Fruit fly (Drosophila melanogaster) whole organism, embryonic: ENCODE measurements around the gene CAH7.

Experiments used
- BtbVII ChIP-seq: fragments of 200-800 bp; sonication (Bioruptor generic); optimal IDR thresholded peaks from 3 replicates; lab custom pipeline; 2017; ENCODE audit warnings: missing biosample characterization, mild to moderate bottlenecking, missing genetic modification characterization
- CG1024 ChIP-seq: fragments of 200-800 bp; sonication (Bioruptor generic); IDR thresholded peaks from 2 replicates; pipeline ENCODE4 v1.3.6; 2022; ENCODE audit warnings: missing biosample characterization, missing genetic modification characterization
- CG11247 ChIP-seq: fragments of 200-800 bp; sonication (Bioruptor generic); IDR thresholded peaks from 2 replicates; pipeline ENCODE4 v1.3.6; 2022; ENCODE audit warnings: missing biosample characterization, missing genetic modification characterization
- CG11695 ChIP-seq: fragments of 200-800 bp; sonication (Bioruptor generic); IDR thresholded peaks from 3 replicates; pipeline ENCODE4 v1.3.6; 2022; ENCODE audit warnings: missing biosample characterization, missing genetic modification characterization
- CG12659 ChIP-seq: fragments of 200-800 bp; sonication (Bioruptor generic); optimal IDR thresholded peaks from 3 replicates; lab custom pipeline; 2017; ENCODE audit warnings: mild to moderate bottlenecking, missing biosample characterization, missing genetic modification reagents, missing genetic modification characterization
- CG12942 ChIP-seq: fragments of 200-800 bp; sonication (Bioruptor generic); optimal IDR thresholded peaks from 3 replicates; lab custom pipeline; 2016; ENCODE audit warnings: missing biosample characterization, missing genetic modification characterization
- CG13624 ChIP-seq: fragments of 200-800 bp; sonication (Bioruptor generic); optimal IDR thresholded peaks from 2 replicates; lab custom pipeline; 2016; ENCODE audit warnings: missing biosample characterization, missing genetic modification characterization
- CG15011 ChIP-seq: fragments of 200-800 bp; sonication (Bioruptor generic); optimal IDR thresholded peaks from 3 replicates; lab custom pipeline; 2018; ENCODE audit warnings: missing biosample characterization, mild to moderate bottlenecking, missing genetic modification characterization
- CG16815 ChIP-seq: fragments of 200-800 bp; sonication (Bioruptor generic); optimal IDR thresholded peaks from 3 replicates; lab custom pipeline; 2017; ENCODE audit warnings: missing biosample characterization, mild to moderate bottlenecking, missing genetic modification characterization
- CG17328 ChIP-seq: fragments of 200-800 bp; sonication (Bioruptor generic); IDR thresholded peaks from 2 replicates; pipeline ENCODE4 v1.3.6; 2022; ENCODE audit warnings: missing biosample characterization, missing genetic modification characterization
- CG3407 ChIP-seq: fragments of 200-800 bp; sonication (Bioruptor generic); optimal IDR thresholded peaks from 2 replicates; lab custom pipeline; 2018; ENCODE audit warnings: missing biosample characterization, mild to moderate bottlenecking, missing genetic modification characterization
- CG3995 ChIP-seq: fragments of 200-800 bp; sonication (Bioruptor generic); optimal IDR thresholded peaks from 3 replicates; lab custom pipeline; 2016; ENCODE audit warnings: missing biosample characterization, missing genetic modification characterization
- CG42726 ChIP-seq: fragments of 200-800 bp; sonication (Bioruptor generic); IDR thresholded peaks from 2 replicates; pipeline ENCODE4 v1.3.6; 2022; ENCODE audit warnings: missing biosample characterization, missing genetic modification characterization; ENCODE audit not compliant: partially characterized antibody
- CG4328 ChIP-seq: fragments of 200-800 bp; sonication (Bioruptor generic); optimal IDR thresholded peaks from 3 replicates; lab custom pipeline; 2017; ENCODE audit warnings: missing biosample characterization, missing genetic modification reagents, missing genetic modification characterization
- CG6175 ChIP-seq: fragments of 200-800 bp; sonication (Bioruptor generic); IDR thresholded peaks from 3 replicates; pipeline ENCODE4 v1.3.6; 2022; ENCODE audit warnings: missing biosample characterization, missing genetic modification characterization
- CG6813 ChIP-seq: fragments of 200-800 bp; sonication (Bioruptor generic); optimal IDR thresholded peaks from 2 replicates; lab custom pipeline; 2017; ENCODE audit warnings: missing biosample characterization, missing genetic modification characterization, mild to moderate bottlenecking, moderate library complexity, missing genetic modification reagents
- CG7745 ChIP-seq: fragments of 200-800 bp; sonication (Bioruptor generic); optimal IDR thresholded peaks from 2 replicates; lab custom pipeline; 2018; ENCODE audit warnings: missing biosample characterization, mild to moderate bottlenecking, missing genetic modification characterization, moderate library complexity
- CG7839 ChIP-seq: fragments of 200-800 bp; sonication (Bioruptor generic); optimal IDR thresholded peaks from 3 replicates; lab custom pipeline; 2018; ENCODE audit warnings: missing biosample characterization, mild to moderate bottlenecking, missing genetic modification characterization, moderate library complexity
- CG8089 ChIP-seq: fragments of 200-800 bp; sonication (Bioruptor generic); optimal IDR thresholded peaks from 3 replicates; lab custom pipeline; 2016; ENCODE audit warnings: missing biosample characterization, missing genetic modification characterization
- CG9876 ChIP-seq: fragments of 200-800 bp; sonication (Bioruptor generic); optimal IDR thresholded peaks from 2 replicates; lab custom pipeline; 2016; ENCODE audit warnings: missing biosample characterization, missing genetic modification characterization
- CTCF ChIP-seq: fragments of 200-800 bp; sonication (Bioruptor generic); optimal IDR thresholded peaks from 2 replicates; lab custom pipeline; 2017; ENCODE audit warnings: missing biosample characterization, mild to moderate bottlenecking, missing genetic modification characterization, moderate library complexity
- Chrac-16 ChIP-seq: fragments of 200-800 bp; sonication (Bioruptor generic); optimal IDR thresholded peaks from 3 replicates; lab custom pipeline; 2016; ENCODE audit warnings: missing biosample characterization, missing genetic modification characterization
- Dek ChIP-seq: fragments of 200-800 bp; sonication (Bioruptor generic); optimal IDR thresholded peaks from 3 replicates; lab custom pipeline; 2019; ENCODE audit warnings: missing biosample characterization, mild to moderate bottlenecking, missing genetic modification characterization, moderate library complexity
- Doc2 ChIP-seq: fragments of 200-800 bp; sonication (Bioruptor generic); IDR thresholded peaks from 2 replicates; pipeline ENCODE4 v1.3.6; 2022; ENCODE audit warnings: missing biosample characterization, missing genetic modification characterization
- Ets97D ChIP-seq: fragments of 200-800 bp; sonication (Bioruptor generic); optimal IDR thresholded peaks from 3 replicates; lab custom pipeline; 2016; ENCODE audit warnings: missing biosample characterization, missing genetic modification characterization
- Fer1 ChIP-seq: fragments of 200-800 bp; sonication (Bioruptor generic); optimal IDR thresholded peaks from 2 replicates; lab custom pipeline; 2017; ENCODE audit warnings: missing biosample characterization, mild to moderate bottlenecking, missing genetic modification characterization
- HLH54F ChIP-seq: fragments of 200-800 bp; sonication (Bioruptor generic); optimal IDR thresholded peaks from 3 replicates; lab custom pipeline; 2016; ENCODE audit warnings: missing biosample characterization, missing genetic modification characterization
- Hr78 ChIP-seq, 2 experiments: fragments of 200-800 bp in 1 of 2; fragments of >200 bp in 1 of 2; sonication (Bioruptor generic) in 1 of 2; optimal IDR thresholded peaks; 2 replicates each; lab custom pipeline; 2017 to 2019; ENCODE audit warnings: missing biosample characterization in 2 of 2, missing genetic modification characterization in 2 of 2, mild to moderate bottlenecking in 1 of 2, moderate library complexity in 1 of 2
- Jarid2 ChIP-seq: fragments of 200-800 bp; sonication (Bioruptor generic); optimal IDR thresholded peaks from 3 replicates; lab custom pipeline; 2017; ENCODE audit warnings: mild to moderate bottlenecking, missing biosample characterization, missing genetic modification reagents, missing genetic modification characterization
- Mrtf ChIP-seq: fragments of 200-800 bp; sonication (Bioruptor generic); IDR thresholded peaks from 3 replicates; pipeline ENCODE4 v1.3.6; 2022; ENCODE audit warnings: missing biosample characterization, missing genetic modification characterization
- NFAT ChIP-seq: fragments of 200-800 bp; sonication (Bioruptor generic); IDR thresholded peaks from 2 replicates; pipeline ENCODE4 v1.3.6; 2022; ENCODE audit warnings: missing biosample characterization, missing genetic modification characterization
- Ssrp ChIP-seq: fragments of 200-800 bp; sonication (Bioruptor generic); optimal IDR thresholded peaks from 2 replicates; lab custom pipeline; 2018; ENCODE audit warnings: missing biosample characterization, mild to moderate bottlenecking, missing genetic modification characterization, moderate library complexity
- Xrp1 ChIP-seq: fragments of 200-800 bp; sonication (Bioruptor generic); IDR thresholded peaks from 2 replicates; pipeline ENCODE4 v1.3.6; 2022; ENCODE audit warnings: missing biosample characterization, missing genetic modification characterization
- ase ChIP-seq: fragments of 200-800 bp; sonication (Bioruptor generic); IDR thresholded peaks from 3 replicates; pipeline ENCODE4 v1.3.6; 2022; ENCODE audit warnings: missing biosample characterization, missing genetic modification characterization
- ash1 ChIP-seq: fragments of 200-800 bp; sonication (Bioruptor generic); optimal IDR thresholded peaks from 2 replicates; lab custom pipeline; 2018; ENCODE audit warnings: missing biosample characterization, mild to moderate bottlenecking, missing genetic modification characterization
- da ChIP-seq: fragments of 200-800 bp; sonication (Bioruptor generic); optimal IDR thresholded peaks from 2 replicates; lab custom pipeline; 2016; ENCODE audit warnings: missing biosample characterization, missing genetic modification characterization
- gcm ChIP-seq: fragments of 200-800 bp; sonication (Bioruptor generic); optimal IDR thresholded peaks from 2 replicates; lab custom pipeline; 2019; ENCODE audit warnings: missing biosample characterization, mild to moderate bottlenecking, missing genetic modification characterization, moderate library complexity
- jigr1 ChIP-seq: fragments of 200-800 bp; sonication (Bioruptor generic); IDR thresholded peaks from 3 replicates; pipeline ENCODE4 v1.3.6; 2022; ENCODE audit warnings: missing biosample characterization, missing genetic modification characterization
- jing ChIP-seq: fragments of 200-800 bp; sonication (Bioruptor generic); optimal IDR thresholded peaks from 2 replicates; lab custom pipeline; 2018; ENCODE audit warnings: missing biosample characterization, mild to moderate bottlenecking, missing genetic modification characterization
- lbe ChIP-seq: fragments of 200-800 bp; sonication (Bioruptor generic); optimal IDR thresholded peaks from 2 replicates; lab custom pipeline; 2016; ENCODE audit warnings: missing biosample characterization, mild to moderate bottlenecking, missing genetic modification characterization
- lilli ChIP-seq: fragments of 200-800 bp; sonication (Bioruptor generic); optimal IDR thresholded peaks from 3 replicates; lab custom pipeline; 2016; ENCODE audit warnings: missing biosample characterization, missing genetic modification characterization
- nau ChIP-seq: fragments of 200-800 bp; sonication (Bioruptor generic); optimal IDR thresholded peaks from 3 replicates; lab custom pipeline; 2017; ENCODE audit warnings: missing biosample characterization, mild to moderate bottlenecking, missing genetic modification characterization, missing genetic modification reagents
- p53 ChIP-seq: fragments of 200-800 bp; sonication (Bioruptor generic); optimal IDR thresholded peaks from 2 replicates; lab custom pipeline; 2016; ENCODE audit warnings: missing biosample characterization, missing genetic modification characterization
- pita ChIP-seq: fragments of 200-800 bp; sonication (Bioruptor generic); optimal IDR thresholded peaks from 2 replicates; lab custom pipeline; 2017; ENCODE audit warnings: missing biosample characterization, mild to moderate bottlenecking, missing genetic modification characterization
- ro ChIP-seq: fragments of 200-800 bp; sonication (Bioruptor generic); IDR thresholded peaks from 2 replicates; pipeline ENCODE4 v1.3.6; 2022; ENCODE audit warnings: missing biosample characterization, missing genetic modification characterization
- row ChIP-seq: fragments of 200-800 bp; sonication (Bioruptor generic); IDR thresholded peaks from 3 replicates; pipeline ENCODE4 v1.3.6; 2022; ENCODE audit warnings: missing biosample characterization, missing genetic modification characterization
- sens-2 ChIP-seq: fragments of 200-800 bp; sonication (Bioruptor generic); IDR thresholded peaks from 2 replicates; pipeline ENCODE4 v1.3.6; 2022; ENCODE audit warnings: missing biosample characterization, missing genetic modification characterization
- unpg ChIP-seq: fragments of 200-800 bp; sonication (Bioruptor generic); optimal IDR thresholded peaks from 3 replicates; lab custom pipeline; 2018; ENCODE audit warnings: missing biosample characterization, mild to moderate bottlenecking, missing genetic modification characterization, moderate library complexity
- usp ChIP-seq: fragments of >200 bp; optimal IDR thresholded peaks from 2 replicates; lab custom pipeline; 2017; ENCODE audit warnings: missing biosample characterization, missing genetic modification characterization
- zen ChIP-seq: fragments of 200-800 bp; sonication (Bioruptor generic); optimal IDR thresholded peaks from 3 replicates; lab custom pipeline; 2018; ENCODE audit warnings: missing biosample characterization, mild to moderate bottlenecking, missing genetic modification characterization, moderate library complexity

CAH7 gene

DNA sequence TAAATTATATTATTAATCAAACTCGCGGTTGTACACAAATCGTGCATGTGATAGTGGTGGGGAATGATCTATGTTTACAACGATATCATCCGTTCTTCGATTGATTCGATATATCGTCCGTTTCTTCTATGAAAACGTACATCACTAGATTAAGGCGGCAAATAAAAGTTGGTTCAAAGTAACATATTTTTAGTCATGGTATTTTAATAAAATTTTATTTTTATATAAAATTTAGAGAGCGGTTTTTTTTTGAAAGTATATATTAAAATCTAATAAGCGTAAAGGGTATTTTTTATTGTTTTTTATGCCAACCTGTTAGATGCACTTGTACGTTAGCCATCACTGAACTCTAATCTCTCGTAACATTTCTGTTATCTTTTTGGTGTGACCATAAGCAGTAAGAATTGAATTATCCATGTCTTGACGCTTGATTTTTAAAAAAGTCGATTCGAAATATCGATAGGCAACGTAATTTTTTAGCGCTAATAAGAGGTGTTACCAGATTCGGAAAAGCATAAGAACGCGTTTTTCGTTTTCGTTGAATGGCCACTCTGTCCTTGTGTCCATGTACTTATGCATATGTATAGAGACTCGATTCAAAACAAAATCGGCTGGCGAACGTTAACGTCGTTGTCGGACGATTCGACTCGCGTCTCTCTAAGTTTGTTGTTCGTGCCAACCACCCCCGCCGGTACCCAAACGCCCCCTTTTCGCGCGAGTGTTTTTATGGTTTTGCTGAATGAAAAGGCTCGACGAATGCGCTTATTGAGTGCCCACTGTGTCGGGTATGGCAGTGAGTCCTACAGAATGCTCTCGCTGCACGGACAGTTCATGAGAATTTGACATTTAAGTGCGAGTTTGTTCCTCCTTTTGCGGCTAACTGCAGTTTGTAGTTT, 32.3 kb downstream of the CAH7 start, which contains the start of the genes TAF1B and Invadolysin (continued):
- TF ChIP-seq CG13624 (GFP tag; lab: Kevin White, UChicago) (peak; percentile 54), gcm (GFP tag; lab: Kevin White, UChicago) (no peak), CG16815 (GFP tag; lab: Kevin White, UChicago) (no peak), Hr78 (GFP tag; optimal IDR thresholded peaks at IDR 0.05; lab: Kevin White, UChicago) (no peak), Chrac-16 (peak; percentile 30), zen (tag; lab: Kevin White, UChicago) (peak; percentile 19), jing (GFP tag; lab: Kevin White, UChicago) (no peak), CG42726 (GFP tag; lab: Robert Waterston, UW) (peak; percentile 91), CG12942 (GFP tag; lab: Kevin White, UChicago) (peak; percentile 24), lilli (GFP tag; lab: Kevin White, UChicago) (peak; percentile 65), CG15011 (GFP tag; lab: Kevin White, UChicago) (no peak), unpg (peak; percentile 29), NFAT (GFP tag; lab: Robert Waterston, UW) (peak; percentile 75), CG17328 (peak; percentile 33), Mrtf (no peak), lbe (GFP tag; lab: Kevin White, UChicago) (peak; percentile 78), Ets97D (GFP tag; lab: Kevin White, UChicago) (peak; percentile 83), CG11695 (GFP tag; lab: Robert Waterston, UW) (no peak; the same call in 2 of the 3 replicates), CG11247 (GFP tag; lab: Robert Waterston, UW) (peak; percentile 49), row (GFP tag; lab: Robert Waterston, UW) (peak; percentile 67), ase (GFP tag; lab: Robert Waterston, UW) (no peak; the same call in 2 of the 3 replicates), pita (no peak), CG3995 (GFP tag; lab: Kevin White, UChicago) (peak; percentile 92), CG7745 (tag; lab: Kevin White, UChicago) (no peak), CG1024 (GFP tag; lab: Robert Waterston, UW) (no peak), p53 (GFP tag; lab: Kevin White, UChicago) (no peak), ro (no peak), HLH54F (peak; percentile 26), jigr1 (no peak), BtbVII (GFP tag; lab: Kevin White, UChicago) (peak; percentile 16), CG8089 (no peak), da (GFP tag; lab: Kevin White, UChicago) (no peak), ash1 (GFP tag; lab: Kevin White, UChicago) (no peak), CG9876 (GFP tag; lab: Kevin White, UChicago) (no peak), Xrp1 (peak; percentile 66; the same call in 1 of the 2 replicates), CG6175 (no peak), CG12659 (peak; percentile 85), Doc2 (GFP tag; lab: Robert Waterston, UW) (no peak), CG6813 (GFP tag; lab: Kevin White, UChicago) (peak; percentile 8), sens-2 (no peak), CG4328 (no peak), CG7839 (peak; percentile 31), CTCF (GFP tag; lab: Kevin White, UChicago) (peak; percentile 69), Dek (tag; lab: Kevin White, UChicago) (peak; percentile 55), Ssrp (tag; lab: Kevin White, UChicago) (peak; percentile 39), CG3407 (GFP tag; lab: Kevin White, UChicago) (no peak), Jarid2 (GFP tag; lab: Kevin White, UChicago) (peak; percentile 94), usp (no peak), nau (GFP tag; lab: Kevin White, UChicago) (no peak), Fer1 (peak; percentile 42)
